Worm (Caenorhabditis elegans): Measurements from ENCODE around the gene T04B2.7.

The T04B2.7 gene

ce11 chrIV:10078003-10078402, 22.0 kb upstream of the T04B2.7 start:
- TF ChIP-seq nhr-90 (tag; optimal IDR thresholded peaks at IDR 0.05): no peak
- TF ChIP-seq madf-6 (GFP tag; IDR thresholded peaks at IDR 0.05): no peak
- no peak for TF ChIP-seq lin-54 (GFP tag; optimal IDR thresholded peaks at IDR 0.05)
- TF ChIP-seq nfyb-1 (GFP tag; IDR thresholded peaks at IDR 0.05): no peak
- TF ChIP-seq tbp1 (GFP tag; optimal IDR thresholded peaks at IDR 0.05): no peak
- no peak for TF ChIP-seq F39B2.1 (GFP tag; IDR thresholded peaks at IDR 0.05)
- no peak for TF ChIP-seq F57A8.1 (GFP tag; optimal IDR thresholded peaks at IDR 0.05)
- TF ChIP-seq xnd-1 (tag; optimal IDR thresholded peaks at IDR 0.05): no peak

- TF ChIP-seq pha-4 (tag; optimal IDR thresholded peaks at IDR 0.05) (no peak), lin-54 (GFP tag; optimal IDR thresholded peaks at IDR 0.05) (no peak), dox-1 (GFP tag; IDR thresholded peaks at IDR 0.05) (no peak), F33H1.4 (GFP tag; IDR thresholded peaks at IDR 0.05) (no peak), egl-44 (GFP tag; IDR thresholded peaks at IDR 0.05) (no peak)
These were observed 19.9 kb upstream of the T04B2.7 start, which contains the start of gene W01B6.5 for ce11 chrIV:10075899-10076298. Gene W01B6.5 (plus strand): TSS chrIV:10076199.

- TF ChIP-seq attf-6 (GFP tag; IDR thresholded peaks at IDR 0.05): no peak
- TF ChIP-seq attf-5 (GFP tag; optimal IDR thresholded peaks at IDR 0.05): no peak
- no peak for TF ChIP-seq ama-1 (optimal IDR thresholded peaks at IDR 0.05)
- TF ChIP-seq ama-1 (GFP tag; optimal IDR thresholded peaks at IDR 0.05): no peak
- TF ChIP-seq zfh-2 (GFP tag; conservative IDR thresholded peaks at IDR 0.05): no peak
- TF ChIP-seq ztf-6 (GFP tag; IDR thresholded peaks at IDR 0.05): no peak
- no peak for TF ChIP-seq Y95B8A.8 (GFP tag; IDR thresholded peaks at IDR 0.05)
- TF ChIP-seq mcd-1 (GFP tag; IDR thresholded peaks at IDR 0.05): no peak
- TF ChIP-seq ccch-3 (GFP tag; optimal IDR thresholded peaks at IDR 0.05): no peak
- no peak for TF ChIP-seq egl-18 (GFP tag; IDR thresholded peaks at IDR 0.05)
- no peak for TF ChIP-seq lsy-27 (tag; optimal IDR thresholded peaks at IDR 0.05; ENCODE audit: borderline replicate concordance, insufficient read depth)
- no peak for TF ChIP-seq nfya-2 (GFP tag; IDR thresholded peaks at IDR 0.05)
- TF ChIP-seq hrde-1 (tag; optimal IDR thresholded peaks at IDR 0.05; ENCODE audit: borderline replicate concordance): no peak
- no peak for TF ChIP-seq Y53G8AR.9 (GFP tag; conservative IDR thresholded peaks at IDR 0.05)
These were observed 19.0 kb upstream of the T04B2.7 start, which contains the start of the genes ttbk-4 and W01B6.4 for ce11 chrIV:10075034-10075510. Gene ttbk-4 (minus strand): TSS chrIV:10075134. Gene W01B6.4 (plus strand): TSS chrIV:10075460.

ce11 chrIV:10072527-10072926, 16.5 kb upstream of the T04B2.7 start, which contains the start of gene W01B6.3:
Gene W01B6.3 (minus strand): TSS chrIV:10072627.
- TF ChIP-seq nhr-90 (tag; optimal IDR thresholded peaks at IDR 0.05) (no peak), attf-3 (GFP tag; conservative IDR thresholded peaks at IDR 0.05) (no peak), T07F8.4 (tag; optimal IDR thresholded peaks at IDR 0.05) (no peak), ama-1 (optimal IDR thresholded peaks at IDR 0.05) (no peak), ama-1 (GFP tag; optimal IDR thresholded peaks at IDR 0.05) (no peak), cebp-1 (GFP tag; IDR thresholded peaks at IDR 0.05) (no peak), cebp-1 (tag; optimal IDR thresholded peaks at IDR 0.05) (no peak), ceh-79 (tag; optimal IDR thresholded peaks at IDR 0.05) (no peak), ztf-3 (GFP tag; optimal IDR thresholded peaks at IDR 0.05) (no peak), T26A5.8 (tag; optimal IDR thresholded peaks at IDR 0.05) (no peak), ceh-40 (GFP tag; IDR thresholded peaks at IDR 0.05) (no peak), K11D2.4 (GFP tag; IDR thresholded peaks at IDR 0.05) (no peak), nhr-179 (tag; optimal IDR thresholded peaks at IDR 0.05) (no peak)
